Fruit fly (Drosophila melanogaster): Measurements from ENCODE around the gene Adat1.
A peak's percentile ranks its signal among the peaks of the same experiment; 100 is the strongest.

Gene Adat1

DNA sequence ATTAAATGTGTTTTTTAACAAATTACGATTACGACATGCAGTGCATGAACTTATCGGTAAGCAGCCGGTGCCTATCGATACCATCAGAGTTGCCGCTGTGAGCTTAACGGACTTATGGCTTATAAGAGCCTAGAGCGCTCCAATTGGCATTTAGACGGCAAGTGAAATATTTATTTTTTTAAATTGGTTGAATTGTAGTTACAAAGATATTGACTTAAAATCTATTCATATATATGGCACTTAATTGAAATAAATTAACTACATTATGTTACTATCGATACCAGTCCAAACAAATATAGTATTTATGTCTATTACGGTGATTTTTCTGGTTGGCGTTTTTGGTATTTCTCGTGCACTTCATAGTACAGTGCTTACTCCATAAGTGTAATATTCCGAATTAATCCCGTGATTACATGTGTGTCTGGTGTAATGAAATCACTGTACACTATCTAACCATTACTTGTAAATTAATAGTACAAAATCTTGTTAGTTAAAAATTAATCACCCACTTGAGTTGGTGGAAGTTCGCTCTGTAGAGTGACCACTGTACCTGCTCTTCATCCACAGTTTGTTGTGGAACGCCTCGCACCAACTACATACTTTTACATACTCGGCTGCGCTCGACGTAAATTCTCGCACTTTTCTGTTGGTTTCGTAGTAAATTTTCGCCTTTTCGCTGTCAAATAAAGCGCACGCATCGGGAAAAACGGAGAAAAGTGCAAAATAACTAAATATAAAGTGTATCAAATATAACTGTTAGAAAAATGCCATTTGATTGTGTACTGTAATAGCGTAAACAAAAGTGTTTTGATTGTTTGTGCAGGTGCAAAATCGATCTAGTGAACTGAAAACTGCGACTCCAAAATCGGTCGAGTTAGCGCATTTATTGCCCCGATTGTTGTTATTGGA lies 24.0 kb upstream of the Adat1 start, which contains the start of the genes mRpS23 and CenG1A (continued):
- no peak for TF ChIP-seq tai (GFP tag; optimal IDR thresholded peaks at IDR 0.05)
- peak; percentile 97 for TF ChIP-seq Mio (GFP tag; optimal IDR thresholded peaks at IDR 0.05)

DNA sequence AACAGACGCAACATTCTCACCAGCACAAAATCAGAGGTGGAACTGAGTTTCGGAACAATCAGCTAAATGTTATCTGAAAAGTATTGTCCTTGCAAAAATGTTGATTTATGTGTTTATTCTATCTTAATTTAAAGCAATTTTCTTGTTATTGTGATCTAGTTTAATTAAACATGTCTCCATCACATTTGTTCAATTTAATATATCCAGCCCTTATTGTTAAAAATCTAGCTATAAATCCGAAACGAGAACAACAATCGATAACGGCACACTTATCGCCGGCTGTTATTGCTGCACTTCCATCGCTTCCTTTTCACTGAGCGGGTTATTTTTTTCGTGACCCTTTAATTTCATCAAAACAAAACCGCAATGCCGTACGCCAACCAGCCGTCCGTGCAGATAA lies 21.8 kb upstream of the Adat1 start, which contains the start of the genes GatC, PolG2 and Polr2C:
GatC (minus strand) TSS at position 48 of the 400 bp plus-strand sequence.
PolG2 (minus strand) TSS at position 48 of the 400 bp plus-strand sequence.
Polr2C (plus strand) TSS at position 280 of the 400 bp plus-strand sequence.
- TF ChIP-seq rgr (GFP tag; optimal IDR thresholded peaks at IDR 0.05) (no peak), Dfd (GFP tag; optimal IDR thresholded peaks at IDR 0.05) (no peak), GATAd (GFP tag; optimal IDR thresholded peaks at IDR 0.05) (no peak), HLH106 (tag; optimal IDR thresholded peaks at IDR 0.05) (no peak), psq (GFP tag; optimal IDR thresholded peaks at IDR 0.05) (no peak), N (GFP tag; optimal IDR thresholded peaks at IDR 0.05) (no peak), fru (GFP tag; optimal IDR thresholded peaks at IDR 0.05) (no peak), Rel (GFP tag; optimal IDR thresholded peaks at IDR 0.05) (no peak), Rel (tag; optimal IDR thresholded peaks at IDR 0.05) (peak; percentile 0), Sp1 (GFP tag; optimal IDR thresholded peaks at IDR 0.05) (peak; percentile 3), Myc (optimal IDR thresholded peaks at IDR 0.05) (peak; percentile 70), usp (GFP tag; optimal IDR thresholded peaks at IDR 0.05) (no peak), foxo (GFP tag; optimal IDR thresholded peaks at IDR 0.05) (no peak), ey (GFP tag; optimal IDR thresholded peaks at IDR 0.05) (peak; percentile 18), Dif (GFP tag; optimal IDR thresholded peaks at IDR 0.05; ENCODE audit: partially characterized antibody) (peak; percentile 64)

DNA sequence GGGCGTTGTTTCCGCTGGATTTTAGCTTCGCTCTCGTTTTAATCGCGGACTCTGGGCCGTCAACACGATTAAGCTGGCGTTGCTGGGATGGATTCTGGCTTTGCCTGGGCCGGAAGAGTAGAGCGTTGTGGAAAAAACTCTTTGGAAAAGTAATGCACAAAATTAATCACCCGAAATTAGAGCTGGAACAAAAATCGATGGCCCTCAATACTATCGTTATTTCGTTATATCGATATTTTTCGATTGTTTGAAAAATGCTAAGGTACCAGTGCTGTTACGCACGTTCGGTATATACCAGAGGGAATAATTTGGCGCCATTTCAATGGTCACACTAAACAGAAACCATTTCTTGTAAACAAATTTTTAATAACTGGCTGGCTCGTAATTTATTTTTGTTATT lies 18.3 kb upstream of the Adat1 start, which contains the start of the genes Arpc1 and Orc5:
Arpc1 (minus strand) TSS at position 202 of the 400 bp plus-strand sequence.
Orc5 (plus strand) TSS at position 298 of the 400 bp plus-strand sequence.
- no peak for TF ChIP-seq Rel (GFP tag; optimal IDR thresholded peaks at IDR 0.05)
- peak; percentile 58 for TF ChIP-seq Rel (tag; optimal IDR thresholded peaks at IDR 0.05)
- no peak for TF ChIP-seq dl (GFP tag; optimal IDR thresholded peaks at IDR 0.05; ENCODE audit: insufficient read depth in 1 of 2, partially characterized antibody in 2 of 2)

DNA sequence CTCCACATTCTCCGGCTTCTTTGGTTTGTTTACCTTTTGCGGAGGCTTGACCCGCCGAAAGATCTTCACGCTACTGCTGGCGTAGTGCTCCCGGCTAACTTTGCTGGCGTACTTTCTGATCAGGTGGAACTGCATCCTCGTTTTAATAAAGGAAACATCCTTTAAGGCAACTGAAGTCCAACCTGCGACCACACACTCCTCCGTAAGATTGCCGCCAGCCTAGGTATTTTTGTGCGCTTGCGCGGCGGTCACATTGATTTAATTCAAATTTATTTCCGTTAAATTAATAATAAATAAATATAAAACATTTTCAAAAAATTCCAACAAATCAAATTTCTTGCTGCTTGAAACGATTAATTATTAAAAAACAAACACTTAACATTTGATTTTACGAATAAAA lies 16.3 kb upstream of the Adat1 start, which contains the start of gene PolG1:
PolG1 (minus strand) TSS at position 216 of the 400 bp plus-strand sequence.
- no peak for TF ChIP-seq Dif (GFP tag; optimal IDR thresholded peaks at IDR 0.05; ENCODE audit: partially characterized antibody)
- no peak for TF ChIP-seq Dfd (GFP tag; optimal IDR thresholded peaks at IDR 0.05)
- TF ChIP-seq br (GFP tag; optimal IDR thresholded peaks at IDR 0.05), result no peak
- no peak for TF ChIP-seq lola (GFP tag; optimal IDR thresholded peaks at IDR 0.05)
- TF ChIP-seq GATAd (GFP tag; optimal IDR thresholded peaks at IDR 0.05), result no peak
- no peak for TF ChIP-seq sage (GFP tag; optimal IDR thresholded peaks at IDR 0.05)
- no peak for TF ChIP-seq dmrt93B (GFP tag; optimal IDR thresholded peaks at IDR 0.05)
- TF ChIP-seq Hr78 (GFP tag; optimal IDR thresholded peaks at IDR 0.05), result no peak
- no peak for TF ChIP-seq woc (GFP tag; optimal IDR thresholded peaks at IDR 0.05)
- TF ChIP-seq Hnf4 (GFP tag; optimal IDR thresholded peaks at IDR 0.05), result no peak
- no peak for TF ChIP-seq tai (GFP tag; optimal IDR thresholded peaks at IDR 0.05)
- no peak for TF ChIP-seq brk (GFP tag; optimal IDR thresholded peaks at IDR 0.05)
- TF ChIP-seq jim (GFP tag; optimal IDR thresholded peaks at IDR 0.05), result no peak
- no peak for TF ChIP-seq foxo (GFP tag; optimal IDR thresholded peaks at IDR 0.05)
- TF ChIP-seq ey (GFP tag; optimal IDR thresholded peaks at IDR 0.05), result no peak
- TF ChIP-seq dl (GFP tag; optimal IDR thresholded peaks at IDR 0.05; ENCODE audit: insufficient read depth in 1 of 2, partially characterized antibody in 2 of 2), result no peak
- no peak for TF ChIP-seq Hr83 (GFP tag; optimal IDR thresholded peaks at IDR 0.05; ENCODE audit: poor library complexity, severe bottlenecking)
- no peak for TF ChIP-seq psq (GFP tag; optimal IDR thresholded peaks at IDR 0.05)

DNA sequence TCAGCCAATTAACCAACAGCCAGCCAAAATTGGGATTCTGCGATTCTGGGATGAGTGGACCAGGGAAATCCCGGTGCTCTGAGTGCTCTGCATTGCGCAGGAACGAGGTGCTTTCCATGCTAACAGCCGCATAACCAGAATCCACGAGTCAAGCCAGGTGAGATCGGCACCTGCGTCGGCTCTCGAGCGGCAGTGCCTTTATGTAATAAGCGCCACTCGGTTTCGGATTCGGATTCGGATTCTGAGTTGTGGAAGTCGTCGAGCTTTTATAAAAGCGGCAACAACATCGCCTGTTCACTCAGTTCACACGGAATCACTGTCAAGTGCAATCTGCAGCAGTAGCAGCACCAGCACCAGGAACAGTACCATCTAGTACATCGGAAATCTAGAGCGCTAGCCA lies 9.7 kb upstream of the Adat1 start, which contains the start of gene b:
b (plus strand) TSS at position 301 of the 400 bp plus-strand sequence.
- TF ChIP-seq Rel (GFP tag; optimal IDR thresholded peaks at IDR 0.05), result no peak
- peak; percentile 79 for TF ChIP-seq Rel (tag; optimal IDR thresholded peaks at IDR 0.05)
- TF ChIP-seq pan (optimal IDR thresholded peaks at IDR 0.05), result no peak
- TF ChIP-seq fru (GFP tag; optimal IDR thresholded peaks at IDR 0.05), result no peak

All from whole organism, wandering third instar larva.